Fruit fly (Drosophila melanogaster) whole organism, prepupa: Measurements from ENCODE around the gene Cyp9f3.
A peak's percentile ranks its signal among the peaks of the same experiment; 100 is the strongest.

Source experiments
- Blimp-1 ChIP-seq: fragments of 200-800 bp; sonication (Bioruptor generic); optimal IDR thresholded peaks from 3 replicates; lab custom pipeline; 2017; ENCODE audit warnings: missing biosample characterization, missing genetic modification characterization, mild to moderate bottlenecking, moderate library complexity, missing genetic modification reagents
- CG11294 ChIP-seq: fragments of 200-800 bp; sonication (Bioruptor generic); IDR thresholded peaks from 2 replicates; pipeline ENCODE4 v1.3.6; 2022; ENCODE audit warnings: missing biosample characterization, missing genetic modification characterization
- CG11762 ChIP-seq: fragments of 200-800 bp; sonication (Bioruptor generic); optimal IDR thresholded peaks from 3 replicates; lab custom pipeline; 2016; ENCODE audit warnings: missing biosample characterization, missing genetic modification characterization; ENCODE audit not compliant: insufficient read depth
- CG16779 ChIP-seq: fragments of 200-800 bp; sonication (Bioruptor generic); optimal IDR thresholded peaks from 3 replicates; lab custom pipeline; 2017; ENCODE audit warnings: missing biosample characterization, mild to moderate bottlenecking, missing genetic modification characterization
- CG3032 ChIP-seq: fragments of 200-800 bp; optimal IDR thresholded peaks from 2 replicates; lab custom pipeline; 2019; ENCODE audit warnings: missing biosample characterization, mild to moderate bottlenecking, missing genetic modification characterization, moderate library complexity
- CG31627 ChIP-seq: fragments of 200-800 bp; sonication (Bioruptor generic); optimal IDR thresholded peaks from 3 replicates; lab custom pipeline; 2016; ENCODE audit warnings: missing biosample characterization, missing genetic modification characterization
- CG34406 ChIP-seq: fragments of 200-800 bp; sonication (Bioruptor generic); optimal IDR thresholded peaks from 3 replicates; lab custom pipeline; 2016; ENCODE audit warnings: missing biosample characterization, missing genetic modification characterization
- CG3919 ChIP-seq: fragments of 200-800 bp; sonication (Bioruptor generic); optimal IDR thresholded peaks from 3 replicates; lab custom pipeline; 2016; ENCODE audit warnings: missing biosample characterization, missing genetic modification characterization
- CG4318 ChIP-seq: fragments of 200-800 bp; sonication (Bioruptor generic); optimal IDR thresholded peaks from 3 replicates; lab custom pipeline; 2017; ENCODE audit warnings: missing biosample characterization, mild to moderate bottlenecking, missing genetic modification characterization
- CG6792 ChIP-seq: fragments of 200-800 bp; sonication (Bioruptor generic); optimal IDR thresholded peaks from 3 replicates; lab custom pipeline; 2016; ENCODE audit warnings: missing biosample characterization, missing genetic modification characterization
- CG6808 ChIP-seq: fragments of 200-800 bp; sonication (Bioruptor generic); optimal IDR thresholded peaks from 3 replicates; lab custom pipeline; 2017; ENCODE audit warnings: missing biosample characterization, missing genetic modification characterization, mild to moderate bottlenecking, moderate library complexity, missing genetic modification reagents
- Eip78C ChIP-seq: fragments of 200-800 bp; sonication (Bioruptor generic); peaks from one replicate; lab custom pipeline; 2016; ENCODE audit warnings: missing biosample characterization, missing genetic modification characterization
- Ets96B ChIP-seq: fragments of 200-800 bp; optimal IDR thresholded peaks from 2 replicates; lab custom pipeline; 2019; ENCODE audit warnings: missing biosample characterization, mild to moderate bottlenecking, missing genetic modification characterization, moderate library complexity
- Gug ChIP-seq: fragments of 200-800 bp; sonication (Bioruptor generic); IDR thresholded peaks from 2 replicates; pipeline ENCODE4 v1.3.6; 2022; ENCODE audit warnings: missing biosample characterization, missing genetic modification characterization
- Hr38 ChIP-seq: sonication (Bioruptor generic); optimal IDR thresholded peaks from 2 replicates; lab custom pipeline; 2016; ENCODE audit warnings: missing biosample characterization, missing genetic modification characterization
- Hr39 ChIP-seq: fragments of 200-800 bp; sonication (Bioruptor generic); optimal IDR thresholded peaks from 2 replicates; lab custom pipeline; 2016; ENCODE audit warnings: missing biosample characterization, missing genetic modification characterization
- Hr4 ChIP-seq: fragments of 200-800 bp; sonication (Bioruptor generic); optimal IDR thresholded peaks from 3 replicates; lab custom pipeline; 2016; ENCODE audit warnings: missing biosample characterization, missing genetic modification characterization
- Lpt ChIP-seq: fragments of 200-800 bp; sonication (Bioruptor generic); optimal IDR thresholded peaks from 3 replicates; lab custom pipeline; 2016; ENCODE audit warnings: missing biosample characterization, missing genetic modification characterization
- Met ChIP-seq: fragments of 200-800 bp; sonication (Bioruptor generic); optimal IDR thresholded peaks from 3 replicates; lab custom pipeline; 2016; ENCODE audit warnings: missing biosample characterization, missing genetic modification characterization
- Sox14 ChIP-seq: fragments of 200-800 bp; sonication (Bioruptor generic); optimal IDR thresholded peaks from 3 replicates; lab custom pipeline; 2016; ENCODE audit warnings: missing biosample characterization, missing genetic modification characterization
- achi ChIP-seq: fragments of 200-800 bp; sonication (Bioruptor generic); optimal IDR thresholded peaks from 3 replicates; lab custom pipeline; 2016; ENCODE audit warnings: missing biosample characterization, missing genetic modification characterization
- acj6 ChIP-seq: fragments of 200-800 bp; sonication (Bioruptor generic); optimal IDR thresholded peaks from 3 replicates; lab custom pipeline; 2016; ENCODE audit warnings: missing biosample characterization, missing genetic modification characterization
- cyc ChIP-seq: fragments of 200-800 bp; sonication (Bioruptor generic); optimal IDR thresholded peaks from 3 replicates; lab custom pipeline; 2016; ENCODE audit warnings: missing biosample characterization, missing genetic modification characterization
- esn ChIP-seq: fragments of 200-800 bp; sonication (Bioruptor generic); optimal IDR thresholded peaks from 2 replicates; lab custom pipeline; 2016; ENCODE audit warnings: missing biosample characterization, mild to moderate bottlenecking, missing genetic modification characterization, moderate library complexity
- lz ChIP-seq: fragments of 200-800 bp; sonication (Bioruptor generic); optimal IDR thresholded peaks from 3 replicates; lab custom pipeline; 2016; ENCODE audit warnings: missing biosample characterization, missing genetic modification characterization
- pdm3 ChIP-seq: fragments of 200-800 bp; sonication (Bioruptor generic); optimal IDR thresholded peaks from 3 replicates; lab custom pipeline; 2016; ENCODE audit warnings: missing biosample characterization, missing genetic modification characterization
- salr ChIP-seq, 2 experiments: fragments of 200-800 bp; sonication (Bioruptor generic); optimal IDR thresholded peaks; 3 replicates each; lab custom pipeline; 2016 to 2018; ENCODE audit warnings: missing biosample characterization in 2 of 2, missing genetic modification characterization in 2 of 2, mild to moderate bottlenecking in 1 of 2
- svp ChIP-seq: fragments of 200-800 bp; sonication (Bioruptor generic); peaks from one replicate; lab custom pipeline; 2016; ENCODE audit warnings: missing biosample characterization, missing genetic modification characterization
- topi ChIP-seq: fragments of 200-800 bp; sonication (Bioruptor generic); optimal IDR thresholded peaks from 3 replicates; lab custom pipeline; 2016; ENCODE audit warnings: missing biosample characterization, missing genetic modification characterization

The Cyp9f3 gene

DNA sequence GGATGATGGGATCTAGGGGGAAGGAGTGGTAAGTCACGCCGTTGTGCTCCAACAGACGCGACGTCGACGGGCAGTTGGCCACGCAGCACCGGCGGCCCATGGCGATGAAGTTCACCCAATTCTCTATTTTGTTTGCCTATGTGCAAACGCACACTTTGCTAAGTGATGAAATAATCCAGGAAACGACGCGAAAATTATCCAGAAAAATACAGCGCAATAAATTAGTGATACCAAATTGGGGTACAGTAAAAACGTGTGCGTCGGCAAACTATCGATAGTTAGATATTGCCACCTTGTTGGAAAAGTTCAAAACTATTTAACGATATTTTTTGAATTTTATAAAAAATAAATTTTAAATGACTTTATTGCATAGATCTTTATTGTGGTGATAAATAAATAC lies 42.7 kb downstream of the Cyp9f3 start, which contains the start of gene MBD-R2:
TSS of gene MBD-R2 (minus strand) at position 222 of the 400 bp plus-strand sequence.
- TF ChIP-seq salr (GFP tag; optimal IDR thresholded peaks at IDR 0.05; lab: Kevin White, UChicago) (no peak), esn (peak; percentile 8)

dm6 chr3R:12352003-12352402 lies 46.7 kb downstream of the Cyp9f3 start, which contains the start of gene CG10041:
Gene CG10041, minus strand, starts transcription at chr3R:12352103.
- TF ChIP-seq CG11294 (GFP tag; lab: Robert Waterston, UW): no peak
- no peak for TF ChIP-seq CG34406 (GFP tag; lab: Kevin White, UChicago)
- no peak for TF ChIP-seq Hr4 (GFP tag; lab: Kevin White, UChicago)
- TF ChIP-seq Lpt (GFP tag; lab: Kevin White, UChicago): no peak
- no peak for TF ChIP-seq Gug (GFP tag; lab: Robert Waterston, UW)
- no peak for TF ChIP-seq CG11762 (GFP tag; lab: Kevin White, UChicago)
- no peak for TF ChIP-seq Blimp-1 (GFP tag; lab: Kevin White, UChicago)
- no peak for TF ChIP-seq svp
- no peak for TF ChIP-seq Hr38
- no peak for TF ChIP-seq CG6808 (GFP tag; lab: Kevin White, UChicago)
- TF ChIP-seq CG4318: no peak

DNA sequence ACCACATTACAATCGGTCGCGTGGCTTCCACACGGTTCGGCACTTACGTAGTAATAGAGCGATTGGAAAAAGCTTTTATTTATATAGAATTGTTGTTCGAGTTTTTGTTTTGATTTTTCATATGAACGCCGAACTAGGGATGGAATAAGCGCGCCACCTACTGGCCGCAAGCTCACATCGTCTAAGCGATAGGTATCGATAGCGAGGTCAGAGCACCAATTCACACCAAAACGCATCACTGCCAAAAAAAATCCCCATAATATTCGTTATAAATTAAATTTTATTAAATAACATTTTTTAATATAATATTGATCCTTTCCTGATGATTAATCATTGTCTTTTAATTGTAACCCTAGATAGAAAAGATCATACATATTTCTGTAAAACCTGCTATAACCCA lies 48.2 kb downstream of the Cyp9f3 start, which contains the start of gene CG10038:
TSS of gene CG10038 (minus strand) at position 148 of the 400 bp plus-strand sequence.
- TF ChIP-seq CG6792 (GFP tag; lab: Kevin White, UChicago): peak; percentile 18
- TF ChIP-seq esn: peak; percentile 45
- peak; percentile 36 for TF ChIP-seq cyc (GFP tag; lab: Kevin White, UChicago)
- TF ChIP-seq lz: peak; percentile 27
- peak; percentile 28 for TF ChIP-seq Met
- TF ChIP-seq CG6808 (GFP tag; lab: Kevin White, UChicago): no peak
- no peak for TF ChIP-seq Ets96B
- TF ChIP-seq Hr39 (GFP tag; lab: Kevin White, UChicago): peak; percentile 21
- TF ChIP-seq topi: peak; percentile 20
- TF ChIP-seq Eip78C: no peak
- peak; percentile 24 for TF ChIP-seq CG31627 (GFP tag; lab: Kevin White, UChicago)
- peak; percentile 20 for TF ChIP-seq acj6
- TF ChIP-seq svp: peak; percentile 86
- TF ChIP-seq achi (GFP tag; lab: Kevin White, UChicago): no peak
- TF ChIP-seq CG3919 (GFP tag; lab: Kevin White, UChicago): peak; percentile 14
- peak; percentile 12 for TF ChIP-seq CG3032 (tag; lab: Kevin White, UChicago)
- peak; percentile 35 for TF ChIP-seq pdm3 (GFP tag; lab: Kevin White, UChicago)

dm6 chr3R:12347659-12348058 lies 51.1 kb downstream of the Cyp9f3 start:
- no peak for TF ChIP-seq CG16779 (tag; lab: Kevin White, UChicago)
- no peak for TF ChIP-seq Sox14
- TF ChIP-seq svp: peak; percentile 28
